Fruit fly (Drosophila melanogaster): ENCODE measurements around the gene twin.

dm6 chr3R:24172379-24172778, 49.4 kb downstream of the twin start, which contains the start of gene CG13606:
- TF ChIP-seq Sox102F (GFP tag; optimal IDR thresholded peaks at IDR 0.05) = no peak
- no peak for TF ChIP-seq esn (GFP tag; optimal IDR thresholded peaks at IDR 0.05)
- TF ChIP-seq Gug (GFP tag; IDR thresholded peaks at IDR 0.05) = no peak
- no peak for TF ChIP-seq acj6 (GFP tag; optimal IDR thresholded peaks at IDR 0.05)
